Worm (Caenorhabditis elegans): ENCODE data around the gene F59B2.9.

DNA sequence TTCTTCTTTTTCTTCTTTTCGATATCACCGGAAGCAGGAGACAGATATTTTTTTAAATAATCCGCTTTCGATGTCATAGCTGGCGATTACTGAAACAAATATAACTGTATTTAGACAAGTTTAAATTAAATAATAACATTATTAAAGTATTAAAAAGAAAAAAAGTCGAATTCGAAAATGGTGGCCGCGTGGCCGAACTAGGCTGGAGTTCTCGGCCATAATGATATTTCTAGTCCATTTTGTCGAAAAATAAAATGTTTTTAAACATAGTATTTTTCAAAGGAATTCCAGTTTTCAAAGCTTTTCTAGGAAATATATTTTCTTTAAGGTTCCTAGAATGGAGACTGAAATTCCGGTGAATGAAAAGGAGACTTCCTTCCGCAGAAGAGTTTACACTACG is 44.6 kb downstream of the F59B2.9 start, which contains the start of the genes bud-13 and rpap-2:
- no peak for TF ChIP-seq nhr-12 (tag; optimal IDR thresholded peaks at IDR 0.05)
- TF ChIP-seq ama-1 (optimal IDR thresholded peaks at IDR 0.05): no peak
- no peak for TF ChIP-seq ztf-11 (tag; optimal IDR thresholded peaks at IDR 0.05)
- no peak for TF ChIP-seq fos-1 (tag; optimal IDR thresholded peaks at IDR 0.05)
- TF ChIP-seq blmp-1 (tag; optimal IDR thresholded peaks at IDR 0.05; ENCODE audit: insufficient read depth): no peak
- no peak for TF ChIP-seq unc-39 (tag; optimal IDR thresholded peaks at IDR 0.05)
- TF ChIP-seq skn-1 (tag; optimal IDR thresholded peaks at IDR 0.05): no peak
- TF ChIP-seq lin-13 (GFP tag; optimal IDR thresholded peaks at IDR 0.05): no peak
- TF ChIP-seq sem-4 (tag; optimal IDR thresholded peaks at IDR 0.05): no peak
- no peak for TF ChIP-seq elt-3 (tag; optimal IDR thresholded peaks at IDR 0.05)
- no peak for TF ChIP-seq egl-27 (tag; optimal IDR thresholded peaks at IDR 0.05)
- no peak for TF ChIP-seq ceh-82 (tag; optimal IDR thresholded peaks at IDR 0.05)
- TF ChIP-seq elt-1 (tag; optimal IDR thresholded peaks at IDR 0.05): no peak

All from whole organism, L2 larva.